Fruit fly (Drosophila melanogaster): Measurements from ENCODE around the gene Nup58.

Gene Nup58

dm6 chr3R:19644094-19644900, 529 bp upstream of the Nup58 start, which contains the start of gene Vha13:
TSS of gene Vha13 (minus strand) at chr3R:19644386.
- TF ChIP-seq HLH3B (GFP tag; IDR thresholded peaks at IDR 0.05), result peak; percentile 38; the same call in 1 of the 2 replicates
- peak in 1 of 2 experiments; percentile 3 for TF ChIP-seq chif (GFP tag; optimal IDR thresholded peaks at IDR 0.05)
- TF ChIP-seq sna (GFP tag; IDR thresholded peaks at IDR 0.05; ENCODE audit: partially characterized antibody), result no peak; the same call in none of the 2 replicates
- no peak for TF ChIP-seq D (optimal IDR thresholded peaks at IDR 0.05)
- no peak for TF ChIP-seq D (GFP tag; optimal IDR thresholded peaks at IDR 0.05)
- no peak for TF ChIP-seq CG2202 (tag; optimal IDR thresholded peaks at IDR 0.05)
- TF ChIP-seq Rfx (GFP tag; IDR thresholded peaks at IDR 0.05), result peak; percentile 87
- TF ChIP-seq gem (tag; optimal IDR thresholded peaks at IDR 0.05), result peak; percentile 51
- no peak for TF ChIP-seq CG11093 (GFP tag; IDR thresholded peaks at IDR 0.05)
- peak; percentile 29 for TF ChIP-seq CG9437 (GFP tag; optimal IDR thresholded peaks at IDR 0.05)
- peak; percentile 70 for TF ChIP-seq CG13296 (GFP tag; optimal IDR thresholded peaks at IDR 0.05)
- peak; percentile 4 for TF ChIP-seq ATbp (GFP tag; optimal IDR thresholded peaks at IDR 0.05)
- peak; percentile 0 for TF ChIP-seq slou (GFP tag; optimal IDR thresholded peaks at IDR 0.05)
- TF ChIP-seq Dip3 (GFP tag; optimal IDR thresholded peaks at IDR 0.05), result peak; percentile 23
- peak; percentile 21 for TF ChIP-seq Meics (GFP tag; optimal IDR thresholded peaks at IDR 0.05)
- peak; percentile 69 for TF ChIP-seq CG17361 (GFP tag; IDR thresholded peaks at IDR 0.05)
- no peak for TF ChIP-seq trh (GFP tag; optimal IDR thresholded peaks at IDR 0.05)
- peak; percentile 12 for TF ChIP-seq Fer3 (tag; optimal IDR thresholded peaks at IDR 0.05)
- no peak for TF ChIP-seq CG11085 (GFP tag; IDR thresholded peaks at IDR 0.05)
- peak; percentile 38 for TF ChIP-seq dm (GFP tag; optimal IDR thresholded peaks at IDR 0.05)
- TF ChIP-seq her (GFP tag; optimal IDR thresholded peaks at IDR 0.05), result peak; percentile 57
- TF ChIP-seq B-H2 (GFP tag; optimal IDR thresholded peaks at IDR 0.05), result peak; percentile 59
- TF ChIP-seq CG2129 (GFP tag; IDR thresholded peaks at IDR 0.05; ENCODE audit: partially characterized antibody), result 0 out of 2 replicates have a peak, but pooled peaks have one; percentile 11
- TF ChIP-seq shn (GFP tag; optimal IDR thresholded peaks at IDR 0.05), result peak; percentile 49
- TF ChIP-seq HLHmδ (GFP tag; optimal IDR thresholded peaks at IDR 0.05), result peak; percentile 83
- TF ChIP-seq CG34422 (GFP tag; IDR thresholded peaks at IDR 0.05), result peak; percentile 60
- TF ChIP-seq NFAT (GFP tag; IDR thresholded peaks at IDR 0.05), result peak; percentile 84
- TF ChIP-seq CG30403 (GFP tag; optimal IDR thresholded peaks at IDR 0.05), result peak; percentile 34
- TF ChIP-seq hbn (GFP tag; IDR thresholded peaks at IDR 0.05; ENCODE audit: partially characterized antibody), result no peak
- TF ChIP-seq ssp (GFP tag; IDR thresholded peaks at IDR 0.05), result peak; percentile 55
- peak; percentile 31 for TF ChIP-seq kni (GFP tag; optimal IDR thresholded peaks at IDR 0.05)
- TF ChIP-seq Fer1 (GFP tag; optimal IDR thresholded peaks at IDR 0.05), result peak; percentile 80
- peak; percentile 60 for TF ChIP-seq Atf3 (GFP tag; optimal IDR thresholded peaks at IDR 0.05)
- TF ChIP-seq slbo (GFP tag; IDR thresholded peaks at IDR 0.05), result peak; percentile 89
- no peak for TF ChIP-seq CG4707 (GFP tag; optimal IDR thresholded peaks at IDR 0.05)
- peak; percentile 99 for TF ChIP-seq MESR4 (GFP tag; optimal IDR thresholded peaks at IDR 0.05)
- TF ChIP-seq zen (tag; optimal IDR thresholded peaks at IDR 0.05), result no peak
- TF ChIP-seq CoRest (tag; optimal IDR thresholded peaks at IDR 0.05), result peak; percentile 35
- TF ChIP-seq odd (GFP tag; optimal IDR thresholded peaks at IDR 0.05), result no peak
- peak; percentile 57 for TF ChIP-seq CG7987 (GFP tag; optimal IDR thresholded peaks at IDR 0.05)
- no peak for TF ChIP-seq Rx (GFP tag; IDR thresholded peaks at IDR 0.05)
- TF ChIP-seq Antp (GFP tag; optimal IDR thresholded peaks at IDR 0.05), result peak; percentile 64
- peak; percentile 61 for TF ChIP-seq Deaf1 (tag; optimal IDR thresholded peaks at IDR 0.05)
- TF ChIP-seq CG18011 (GFP tag; optimal IDR thresholded peaks at IDR 0.05), result peak; percentile 98
- peak; percentile 7 for TF ChIP-seq bigmax (GFP tag; optimal IDR thresholded peaks at IDR 0.05)
- peak; percentile 25 for TF ChIP-seq CG8089 (GFP tag; optimal IDR thresholded peaks at IDR 0.05)
- TF ChIP-seq sqz (GFP tag; optimal IDR thresholded peaks at IDR 0.05), result no peak
- peak; percentile 58 for TF ChIP-seq CG4424 (GFP tag; optimal IDR thresholded peaks at IDR 0.05)
- TF ChIP-seq Pdp1 (GFP tag; optimal IDR thresholded peaks at IDR 0.05), result peak; percentile 14 to 27
